Fruit fly (Drosophila melanogaster) whole organism, embryonic: ENCODE results near the gene CG5390.

Source experiments
- CG11398 ChIP-seq: fragments of 200-800 bp; sonication (Bioruptor generic); optimal IDR thresholded peaks from 2 replicates; lab custom pipeline; 2016; ENCODE audit warnings: missing biosample characterization, missing genetic modification characterization
- CG11696 ChIP-seq: fragments of 200-800 bp; sonication (Bioruptor generic); IDR thresholded peaks from 2 replicates; pipeline ENCODE4 v1.3.6; 2022; ENCODE audit warnings: missing biosample characterization, missing genetic modification characterization
- CG12236 ChIP-seq: fragments of 200-800 bp; sonication (Bioruptor generic); optimal IDR thresholded peaks from 2 replicates; lab custom pipeline; 2016; ENCODE audit warnings: missing biosample characterization, missing genetic modification characterization
- CG13624 ChIP-seq: fragments of 200-800 bp; sonication (Bioruptor generic); optimal IDR thresholded peaks from 2 replicates; lab custom pipeline; 2016; ENCODE audit warnings: missing biosample characterization, missing genetic modification characterization
- CG14965 ChIP-seq: fragments of 200-800 bp; sonication (Bioruptor generic); optimal IDR thresholded peaks from 2 replicates; lab custom pipeline; 2016; ENCODE audit warnings: missing biosample characterization, missing genetic modification characterization, borderline replicate concordance
- CG1603 ChIP-seq: fragments of 200-800 bp; sonication (Bioruptor generic); optimal IDR thresholded peaks from 2 replicates; lab custom pipeline; 2019; ENCODE audit warnings: missing biosample characterization, mild to moderate bottlenecking, missing genetic modification characterization, moderate library complexity
- CG17328 ChIP-seq: fragments of 200-800 bp; sonication (Bioruptor generic); IDR thresholded peaks from 2 replicates; pipeline ENCODE4 v1.3.6; 2022; ENCODE audit warnings: missing biosample characterization, missing genetic modification characterization
- CG17361 ChIP-seq: fragments of 200-800 bp; sonication (Bioruptor generic); IDR thresholded peaks from 3 replicates; pipeline ENCODE4 v1.3.6; 2022; ENCODE audit warnings: missing biosample characterization, missing genetic modification characterization
- CG31388 ChIP-seq: fragments of 200-800 bp; sonication (Bioruptor generic); optimal IDR thresholded peaks from 2 replicates; lab custom pipeline; 2016; ENCODE audit warnings: missing biosample characterization, missing genetic modification characterization
- CG3838 ChIP-seq: fragments of 200-800 bp; sonication (Bioruptor generic); optimal IDR thresholded peaks from 3 replicates; lab custom pipeline; 2016; ENCODE audit warnings: missing biosample characterization, missing genetic modification characterization
- CG4360 ChIP-seq: fragments of 200-800 bp; sonication (Bioruptor generic); IDR thresholded peaks from 2 replicates; pipeline ENCODE4 v1.3.6; 2022; ENCODE audit warnings: missing biosample characterization, missing genetic modification characterization
- CG4820 ChIP-seq: fragments of 200-800 bp; sonication (Bioruptor generic); optimal IDR thresholded peaks from 3 replicates; lab custom pipeline; 2016; ENCODE audit warnings: missing biosample characterization, missing genetic modification characterization
- CG6854 ChIP-seq: fragments of 200-800 bp; sonication (Bioruptor generic); optimal IDR thresholded peaks from 3 replicates; lab custom pipeline; 2017; ENCODE audit warnings: missing biosample characterization, mild to moderate bottlenecking, missing genetic modification characterization
- CG7372 ChIP-seq: fragments of 200-800 bp; sonication (Bioruptor generic); IDR thresholded peaks from 2 replicates; pipeline ENCODE4 v1.3.6; 2022; ENCODE audit warnings: missing biosample characterization, missing genetic modification characterization
- CG7987 ChIP-seq: fragments of 200-800 bp; sonication (Bioruptor generic); optimal IDR thresholded peaks from 2 replicates; lab custom pipeline; 2018; ENCODE audit warnings: missing biosample characterization, mild to moderate bottlenecking, missing genetic modification characterization, moderate library complexity
- CG8765 ChIP-seq: fragments of 200-800 bp; sonication (Bioruptor generic); IDR thresholded peaks from 2 replicates; pipeline ENCODE4 v1.3.6; 2022; ENCODE audit warnings: missing biosample characterization, missing genetic modification characterization
- CrebB ChIP-seq: fragments of 200-800 bp; sonication (Bioruptor generic); optimal IDR thresholded peaks from 3 replicates; lab custom pipeline; 2018; ENCODE audit warnings: missing biosample characterization, mild to moderate bottlenecking, missing genetic modification characterization
- Elba2 ChIP-seq: fragments of 200-800 bp; sonication (Bioruptor generic); optimal IDR thresholded peaks from 3 replicates; lab custom pipeline; 2016; ENCODE audit warnings: missing biosample characterization, missing genetic modification characterization
- Fer3 ChIP-seq: fragments of 200-800 bp; sonication (Bioruptor generic); optimal IDR thresholded peaks from 2 replicates; lab custom pipeline; 2018; ENCODE audit warnings: missing biosample characterization, mild to moderate bottlenecking, missing genetic modification characterization, moderate library complexity
- HLHmδ ChIP-seq: fragments of 200-800 bp; sonication (Bioruptor generic); optimal IDR thresholded peaks from 2 replicates; lab custom pipeline; 2018; ENCODE audit warnings: missing biosample characterization, mild to moderate bottlenecking, missing genetic modification characterization, moderate library complexity
- Hey ChIP-seq: fragments of 200-800 bp; sonication (Bioruptor generic); optimal IDR thresholded peaks from 3 replicates; lab custom pipeline; 2018; ENCODE audit warnings: missing biosample characterization, mild to moderate bottlenecking, missing genetic modification characterization
- Hmr ChIP-seq: fragments of 200-800 bp; sonication (Bioruptor generic); optimal IDR thresholded peaks from 3 replicates; lab custom pipeline; 2017; ENCODE audit warnings: mild to moderate bottlenecking, missing biosample characterization, missing genetic modification reagents, missing genetic modification characterization
- Med ChIP-seq: fragments of 200-800 bp; sonication (Bioruptor generic); peaks from one replicate; lab custom pipeline; 2016; ENCODE audit warnings: missing biosample characterization, missing genetic modification characterization, mild to moderate bottlenecking, inconsistent platforms, moderate library complexity
- NfI ChIP-seq: fragments of 200-800 bp; sonication (Bioruptor generic); optimal IDR thresholded peaks from 3 replicates; lab custom pipeline; 2018; ENCODE audit warnings: missing biosample characterization, mild to moderate bottlenecking, missing genetic modification characterization, moderate library complexity
- Xrp1 ChIP-seq: fragments of 200-800 bp; sonication (Bioruptor generic); IDR thresholded peaks from 2 replicates; pipeline ENCODE4 v1.3.6; 2022; ENCODE audit warnings: missing biosample characterization, missing genetic modification characterization
- bab2 ChIP-seq: fragments of 200-800 bp; sonication (Bioruptor generic); optimal IDR thresholded peaks from 2 replicates; lab custom pipeline; 2016; ENCODE audit warnings: missing biosample characterization, missing genetic modification characterization
- btn ChIP-seq: fragments of 200-800 bp; sonication (Bioruptor generic); optimal IDR thresholded peaks from 2 replicates; lab custom pipeline; 2016; ENCODE audit warnings: missing biosample characterization, missing genetic modification characterization
- chif ChIP-seq, 2 experiments: fragments of 200-800 bp; sonication (Bioruptor generic); optimal IDR thresholded peaks; 3 replicates each; lab custom pipeline; 2016; ENCODE audit warnings: missing biosample characterization in 2 of 2, missing genetic modification characterization in 2 of 2
- chm ChIP-seq: fragments of 200-800 bp; sonication (Bioruptor generic); IDR thresholded peaks from 2 replicates; pipeline ENCODE4 v1.3.6; 2022; ENCODE audit warnings: missing biosample characterization, missing genetic modification characterization
- eve ChIP-seq, 2 experiments: fragments of >200 bp; optimal IDR thresholded peaks; 2 replicates each; lab custom pipeline; 2017; ENCODE audit warnings: missing biosample characterization in 2 of 2, missing genetic modification characterization in 2 of 2
- ftz-f1 ChIP-seq: fragments of 200-800 bp; sonication (Bioruptor generic); optimal IDR thresholded peaks from 2 replicates; lab custom pipeline; 2016; ENCODE audit warnings: missing biosample characterization, missing genetic modification characterization
- gem ChIP-seq: fragments of 200-800 bp; sonication (Bioruptor generic); optimal IDR thresholded peaks from 2 replicates; lab custom pipeline; 2019; ENCODE audit warnings: missing biosample characterization, mild to moderate bottlenecking, missing genetic modification characterization, moderate library complexity
- gro ChIP-seq: fragments of 200-800 bp; sonication (Bioruptor generic); optimal IDR thresholded peaks from 2 replicates; lab custom pipeline; 2016; ENCODE audit warnings: missing biosample characterization, missing genetic modification characterization
- maf-S ChIP-seq: fragments of 200-800 bp; sonication (Bioruptor generic); optimal IDR thresholded peaks from 2 replicates; lab custom pipeline; 2016; ENCODE audit warnings: missing biosample characterization, missing genetic modification characterization
- mld ChIP-seq: fragments of 200-800 bp; sonication (Bioruptor generic); IDR thresholded peaks from 3 replicates; pipeline ENCODE4 v1.3.6; 2022; ENCODE audit warnings: missing biosample characterization, missing genetic modification characterization; ENCODE audit not compliant: partially characterized antibody
- schlank ChIP-seq: fragments of 200-800 bp; sonication (Bioruptor generic); optimal IDR thresholded peaks from 2 replicates; lab custom pipeline; 2018; ENCODE audit warnings: missing biosample characterization, mild to moderate bottlenecking, missing genetic modification characterization
- sens ChIP-seq: fragments of 200-800 bp; sonication (Bioruptor generic); peaks from one replicate; lab custom pipeline; 2016; ENCODE audit warnings: missing biosample characterization, missing genetic modification characterization
- slou ChIP-seq: fragments of 200-800 bp; sonication (Bioruptor generic); optimal IDR thresholded peaks from 3 replicates; lab custom pipeline; 2016; ENCODE audit warnings: missing biosample characterization, missing genetic modification characterization
- vfl ChIP-seq: fragments of 200-800 bp; sonication (Bioruptor generic); optimal IDR thresholded peaks from 2 replicates; lab custom pipeline; 2016; ENCODE audit warnings: missing biosample characterization, missing genetic modification characterization

Gene CG5390

DNA sequence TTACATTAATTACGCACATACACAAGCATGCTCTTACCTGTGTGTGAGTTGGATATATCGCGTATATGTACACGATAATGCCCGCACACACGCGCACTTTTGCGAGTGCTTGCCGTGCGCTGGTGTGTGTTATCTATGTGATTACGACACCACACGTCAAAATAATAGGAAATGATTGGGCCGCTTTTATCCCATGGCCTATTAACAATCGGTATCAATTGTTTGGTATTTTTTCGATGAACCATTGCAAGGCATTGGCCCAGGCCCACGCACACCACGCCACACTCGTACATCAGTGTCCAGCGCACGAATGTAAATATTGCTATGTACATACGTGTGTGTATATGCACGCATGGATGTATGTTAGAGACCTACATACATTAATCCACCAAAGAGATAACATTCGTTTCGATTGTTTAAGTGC is 28.5 kb upstream of the CG5390 start (continued):
- TF ChIP-seq CG11398 (GFP tag; lab: Kevin White, UChicago) = peak; percentile 30
- TF ChIP-seq HLHmδ (GFP tag; lab: Kevin White, UChicago) = peak; percentile 93
- TF ChIP-seq CrebB (tag; lab: Kevin White, UChicago) = peak; percentile 89
- TF ChIP-seq chm (GFP tag; lab: Robert Waterston, UW) = no peak; the same call in 1 of the 2 replicates
- no peak for TF ChIP-seq CG8765 (GFP tag; lab: Robert Waterston, UW)
- peak; percentile 2 for TF ChIP-seq CG4820 (GFP tag; lab: Kevin White, UChicago)
- TF ChIP-seq vfl (GFP tag; lab: Kevin White, UChicago) = peak; percentile 17
- TF ChIP-seq Hmr (GFP tag; lab: Kevin White, UChicago) = peak; percentile 90
- peak in 1 of 2 experiments; percentile 41 for TF ChIP-seq chif (GFP tag; optimal IDR thresholded peaks at IDR 0.05; lab: Kevin White, UChicago)
- TF ChIP-seq CG7372 (GFP tag; lab: Robert Waterston, UW) = 0 out of 2 replicates have a peak, but pooled peaks have one; percentile 10
- peak; percentile 41 for TF ChIP-seq maf-S (GFP tag; lab: Kevin White, UChicago)
- peak; percentile 5 for TF ChIP-seq btn (GFP tag; lab: Kevin White, UChicago)
- peak; percentile 82 for TF ChIP-seq gro (GFP tag; lab: Kevin White, UChicago)
- TF ChIP-seq CG7987 = peak; percentile 87
- TF ChIP-seq NfI = peak; percentile 59
- TF ChIP-seq CG14965 = no peak
- TF ChIP-seq eve (GFP tag; optimal IDR thresholded peaks at IDR 0.05; lab: Kevin White, UChicago) = peak in 1 of 2 experiments; percentile 95
- TF ChIP-seq CG1603 (tag; lab: Kevin White, UChicago) = peak; percentile 81
- TF ChIP-seq sens (GFP tag; lab: Kevin White, UChicago) = peak; percentile 91
- peak; percentile 45 for TF ChIP-seq gem
- TF ChIP-seq CG17361 = peak; percentile 50; the same call in 2 of the 3 replicates
- TF ChIP-seq slou = no peak
- peak; percentile 97 for TF ChIP-seq CG11696
- peak; percentile 68 for TF ChIP-seq CG13624 (GFP tag; lab: Kevin White, UChicago)
- TF ChIP-seq CG3838 (GFP tag; lab: Kevin White, UChicago) = no peak
- TF ChIP-seq CG12236 (GFP tag; lab: Kevin White, UChicago) = peak; percentile 43
- peak; percentile 63 for TF ChIP-seq Fer3 (tag; lab: Kevin White, UChicago)
- TF ChIP-seq CG6854 (GFP tag; lab: Kevin White, UChicago) = peak; percentile 71
- TF ChIP-seq ftz-f1 = peak; percentile 83
- peak; percentile 69 for TF ChIP-seq schlank (tag; lab: Kevin White, UChicago)
- TF ChIP-seq Hey (tag; lab: Kevin White, UChicago) = no peak
- no peak for TF ChIP-seq CG31388
- TF ChIP-seq, all 482 proteins: peak for 284

DNA sequence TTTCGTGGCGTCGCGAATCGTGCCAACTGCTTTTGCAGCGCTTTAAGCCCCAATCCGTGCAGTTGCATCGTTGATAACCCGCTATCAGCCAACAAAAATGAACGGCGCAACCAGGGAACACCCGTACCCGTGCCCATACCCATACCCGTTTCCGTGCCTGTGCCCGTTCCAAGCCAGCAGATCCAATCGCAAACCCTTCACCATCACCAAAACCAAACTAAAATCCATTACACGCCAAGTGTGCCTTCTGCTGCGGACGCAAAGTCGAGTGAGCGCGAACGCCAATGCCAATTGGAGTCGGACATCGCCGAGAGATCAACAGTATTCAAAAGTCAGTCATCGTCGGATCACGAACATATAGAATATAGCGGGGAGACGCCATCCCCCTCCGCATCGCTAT is 27.8 kb upstream of the CG5390 start:
- TF ChIP-seq mld (GFP tag; lab: Robert Waterston, UW) (0 out of 3 replicates have a peak, but pooled peaks have one; percentile 50), Elba2 (GFP tag; lab: Kevin White, UChicago) (peak; percentile 21), bab2 (no peak), CG17328 (GFP tag; lab: Robert Waterston, UW) (0 out of 2 replicates have a peak, but pooled peaks have one; percentile 15), Xrp1 (GFP tag; lab: Robert Waterston, UW) (no peak), CG4360 (GFP tag; lab: Robert Waterston, UW) (0 out of 2 replicates have a peak, but pooled peaks have one; percentile 6), Med (GFP tag; lab: Kevin White, UChicago) (peak; percentile 71)
